Fruit fly (Drosophila melanogaster) whole organism, larva: ENCODE results near the gene Hacd1.
A peak's percentile ranks its signal among the peaks of the same experiment; 100 is the strongest.

ENCODE experiments used
- noc ChIP-seq: fragments of 200-800 bp; sonication (Bioruptor generic); optimal IDR thresholded peaks from 3 replicates; lab custom pipeline; 2019; ENCODE audit warnings: missing biosample characterization, mild to moderate bottlenecking, missing genetic modification characterization, moderate library complexity

Gene Hacd1

DNA sequence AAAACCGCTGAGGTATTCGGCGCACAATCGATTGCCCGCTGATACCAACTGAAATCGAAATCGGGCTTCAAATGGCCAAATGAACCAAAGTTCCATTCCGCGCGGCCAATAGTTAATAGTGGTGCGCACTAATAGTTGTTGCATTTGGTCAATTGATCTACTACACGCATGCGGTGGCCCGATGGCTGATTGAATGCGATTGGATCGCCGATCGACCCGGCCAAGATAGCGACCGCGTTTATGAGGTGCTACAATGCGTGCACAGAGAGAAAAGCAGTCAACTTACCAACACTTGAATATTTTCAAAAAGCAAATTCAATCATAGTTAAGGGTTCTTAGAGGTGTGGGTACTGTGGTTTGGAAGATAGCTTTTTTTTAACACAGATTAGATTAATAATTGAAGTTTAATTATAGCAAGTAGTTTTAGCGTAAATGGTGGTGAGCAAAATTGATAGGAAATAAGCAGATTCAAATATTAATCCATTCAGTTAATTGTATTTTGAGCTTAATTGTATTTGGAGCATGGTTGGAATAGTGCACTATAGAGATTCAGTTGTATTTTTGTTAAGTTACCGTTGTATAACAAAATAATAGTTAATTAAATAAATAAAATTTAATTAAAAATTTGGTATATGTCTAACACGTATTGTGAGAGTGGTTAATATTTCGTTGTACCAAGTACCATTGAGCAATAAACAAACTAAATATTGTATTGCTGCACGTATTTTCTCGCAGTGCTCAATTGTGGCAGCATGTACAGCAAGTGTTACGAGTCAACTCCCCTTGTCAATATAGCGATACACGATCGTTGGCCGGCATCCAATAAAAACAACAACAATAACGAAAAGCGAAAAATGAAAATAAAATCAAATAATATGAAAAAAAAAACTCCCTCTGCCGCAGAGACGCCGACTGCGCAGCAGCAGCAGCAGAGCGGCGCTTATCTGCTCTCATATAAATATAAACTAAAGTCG is 24.7 kb upstream of the Hacd1 start:
- peak; percentile 51 for TF ChIP-seq noc (tag; lab: Kevin White, UChicago)

DNA sequence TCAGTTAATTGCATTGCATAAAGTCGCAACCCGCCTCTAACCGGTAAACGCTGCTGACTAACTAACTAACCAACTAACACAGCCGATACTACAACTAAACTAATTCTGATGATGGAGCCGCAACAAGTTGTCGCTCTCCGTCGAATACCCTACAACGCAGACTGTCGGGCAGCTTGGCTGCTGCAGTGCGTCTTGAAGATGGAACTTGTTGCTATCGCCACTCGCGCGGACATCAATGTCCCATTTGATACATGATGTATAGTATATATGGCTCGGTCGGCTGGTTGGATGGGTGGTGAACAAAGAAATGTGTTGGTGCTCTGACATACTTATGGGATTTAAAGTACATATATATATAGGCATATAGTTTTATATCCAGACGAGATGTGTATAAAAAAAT is 23.4 kb upstream of the Hacd1 start:
- no peak for TF ChIP-seq noc (tag; lab: Kevin White, UChicago)

dm6 chr2L:12024104-12024503 is 22.0 kb upstream of the Hacd1 start:
- no peak for TF ChIP-seq noc (tag; lab: Kevin White, UChicago)

- no peak for TF ChIP-seq noc (tag; lab: Kevin White, UChicago)
These were observed 19.1 kb upstream of the Hacd1 start for dm6 chr2L:12021193-12021592.

DNA sequence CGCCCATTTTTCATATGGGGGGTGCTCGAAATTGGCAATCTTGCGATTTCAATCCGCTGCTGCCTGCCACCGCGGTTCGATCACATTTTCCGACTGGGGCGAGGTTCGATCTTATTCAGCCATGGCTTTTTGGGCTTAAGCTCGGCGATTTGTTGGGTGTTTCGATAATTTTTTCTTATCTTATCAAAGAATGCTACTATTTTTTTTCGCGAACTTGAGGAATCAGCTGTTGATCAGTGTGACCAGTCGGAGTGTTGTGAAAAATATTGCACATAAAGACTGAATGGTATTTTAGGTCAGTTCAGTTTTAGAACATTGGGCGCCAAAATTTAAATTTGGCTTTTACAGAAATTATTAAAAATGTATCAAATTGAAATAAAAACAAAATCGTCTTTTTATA is 18.7 kb upstream of the Hacd1 start, which contains the start of gene Wdr81:
TSS of gene Wdr81 (minus strand) at position 226 of the 400 bp plus-strand sequence.
- TF ChIP-seq noc (tag; lab: Kevin White, UChicago): no peak

DNA sequence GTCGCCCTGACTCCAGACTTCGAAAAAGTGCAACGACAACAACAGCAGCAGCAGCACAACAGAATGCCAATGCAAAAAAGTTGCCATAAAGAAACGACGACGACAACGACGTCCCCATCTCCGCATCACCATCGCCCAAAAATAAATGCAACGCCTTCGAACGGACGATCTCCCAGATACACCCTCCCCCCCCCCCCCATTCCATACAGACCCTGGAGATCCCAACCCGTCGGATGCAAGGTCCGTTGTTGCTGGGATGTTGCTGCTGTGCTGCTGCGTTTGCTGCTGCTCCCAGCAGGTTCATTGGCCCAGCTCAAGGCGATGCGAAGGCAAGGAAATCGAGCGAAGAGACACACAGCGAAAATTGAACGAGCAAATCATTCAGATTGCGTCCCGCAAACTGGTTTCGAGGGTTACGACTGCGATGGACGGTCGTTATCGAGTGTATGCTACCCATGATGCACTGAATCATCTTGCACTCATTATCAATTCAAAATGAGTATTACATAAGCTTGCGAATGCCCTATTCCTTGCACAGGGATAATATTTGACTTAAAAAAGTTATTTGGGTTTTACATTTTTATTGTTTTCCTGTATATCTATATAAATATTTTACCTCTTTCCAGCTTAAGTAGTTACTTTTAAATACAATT is 11.8 kb upstream of the Hacd1 start:
- TF ChIP-seq noc (tag; lab: Kevin White, UChicago): no peak

dm6 chr2L:12013243-12013642 is 11.2 kb upstream of the Hacd1 start:
- TF ChIP-seq noc (tag; lab: Kevin White, UChicago): no peak

DNA sequence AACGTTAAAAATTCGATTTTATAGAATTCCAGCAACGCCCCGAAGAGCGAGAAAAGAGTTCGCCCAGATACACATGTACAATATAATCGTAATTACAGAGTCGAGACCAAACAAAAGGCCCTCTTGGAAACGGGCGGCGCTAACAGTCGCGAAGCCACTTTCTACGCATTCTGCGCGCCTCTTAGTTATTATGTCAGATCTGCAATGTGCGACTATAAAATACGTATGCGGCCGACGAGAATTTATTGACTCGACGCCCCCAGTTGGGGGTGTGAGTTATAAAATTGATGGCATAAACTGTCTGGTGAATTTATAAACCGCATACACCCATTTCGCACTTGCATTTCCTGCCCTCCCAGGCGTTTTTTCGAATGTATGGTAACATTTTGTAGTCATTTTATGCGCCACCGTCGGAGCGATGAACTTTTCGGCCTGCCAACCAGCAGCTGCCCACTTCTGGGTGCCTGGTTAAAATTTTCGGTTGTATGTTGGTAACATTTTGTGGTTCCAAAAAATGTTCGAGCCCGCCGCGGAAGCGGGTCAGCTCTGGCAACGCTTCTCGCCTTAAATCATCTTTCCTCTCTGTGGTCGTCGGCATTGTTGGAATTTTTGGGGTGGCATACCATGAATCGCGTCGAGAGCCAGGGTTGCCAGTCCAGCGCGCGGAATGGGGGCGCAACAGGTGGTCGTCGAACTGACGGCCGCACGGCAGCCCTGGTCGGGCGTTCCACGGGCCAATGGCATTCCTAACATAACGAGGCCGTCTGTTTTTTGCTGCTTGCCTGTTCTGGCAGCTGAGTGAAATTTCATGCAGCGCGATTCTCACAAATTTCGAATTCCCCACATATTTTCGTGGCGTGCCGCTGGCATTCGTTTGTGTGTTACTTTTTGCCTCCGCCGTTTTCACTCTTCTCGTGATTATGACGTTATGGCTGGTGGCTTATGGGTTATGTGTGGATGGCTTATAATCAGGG is 9.9 kb upstream of the Hacd1 start:
- TF ChIP-seq noc (tag; lab: Kevin White, UChicago): peak; percentile 95

- TF ChIP-seq noc (tag; lab: Kevin White, UChicago): peak; percentile 93
These were observed 9.0 kb upstream of the Hacd1 start for dm6 chr2L:12010877-12011666.

DNA sequence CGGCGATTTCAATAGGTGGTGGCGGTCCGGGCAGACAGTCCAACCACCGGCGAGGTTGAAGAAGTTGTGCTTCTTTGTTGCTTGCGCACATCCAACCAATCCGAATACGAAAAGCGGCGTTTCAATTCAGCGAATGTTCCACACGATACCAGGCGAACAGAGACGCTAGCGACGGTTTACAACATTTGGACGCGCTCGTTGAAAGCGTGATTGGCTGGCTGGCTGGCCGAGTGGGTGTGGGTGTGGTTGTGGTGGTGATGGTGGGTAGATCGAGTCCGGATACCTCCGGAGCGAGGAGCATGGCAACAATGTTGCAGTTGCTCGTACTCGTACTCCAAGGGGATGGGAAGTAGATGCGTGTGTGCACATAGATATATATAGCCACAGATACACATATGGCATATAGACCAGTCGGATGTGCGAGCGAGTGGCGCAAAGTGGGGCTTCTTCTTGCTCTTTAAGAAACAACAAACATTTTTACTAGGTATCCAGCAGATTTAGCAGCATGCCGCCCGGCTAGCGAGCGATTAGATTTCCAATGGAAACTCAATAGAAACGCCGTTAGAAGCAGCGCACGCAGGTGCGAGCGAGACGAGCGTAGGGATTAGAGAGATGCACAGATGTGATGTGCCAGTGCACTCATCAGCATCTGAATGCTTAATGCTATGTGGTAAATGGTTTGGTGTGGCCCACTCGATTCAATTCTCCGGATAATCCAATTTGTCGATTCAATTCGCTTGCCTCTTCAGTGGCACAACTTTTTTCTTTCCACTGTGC is 8.2 kb upstream of the Hacd1 start:
- peak; percentile 78 for TF ChIP-seq noc (tag; lab: Kevin White, UChicago)

DNA sequence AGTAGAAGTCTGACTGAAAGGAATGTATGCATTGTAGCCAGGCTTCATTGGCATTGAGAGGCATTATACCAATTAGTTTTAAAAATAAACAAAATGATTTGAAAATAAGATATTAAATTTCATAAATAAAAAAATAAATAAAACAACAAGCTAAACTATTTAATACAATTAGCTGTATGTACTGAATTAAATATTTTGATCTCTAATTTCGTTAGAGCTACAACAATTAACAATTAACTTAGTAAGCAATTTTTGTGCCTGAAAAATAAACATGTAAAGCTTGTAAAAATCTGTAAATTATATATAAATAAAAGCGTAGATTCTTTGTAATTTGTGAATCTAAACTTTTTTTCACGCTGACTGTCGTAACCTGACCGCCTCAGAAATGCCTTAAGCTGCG is 5.8 kb upstream of the Hacd1 start, which contains the start of gene Rh5:
TSS of gene Rh5 (plus strand) at position 301 of the 400 bp plus-strand sequence.
- no peak for TF ChIP-seq noc (tag; lab: Kevin White, UChicago)

DNA sequence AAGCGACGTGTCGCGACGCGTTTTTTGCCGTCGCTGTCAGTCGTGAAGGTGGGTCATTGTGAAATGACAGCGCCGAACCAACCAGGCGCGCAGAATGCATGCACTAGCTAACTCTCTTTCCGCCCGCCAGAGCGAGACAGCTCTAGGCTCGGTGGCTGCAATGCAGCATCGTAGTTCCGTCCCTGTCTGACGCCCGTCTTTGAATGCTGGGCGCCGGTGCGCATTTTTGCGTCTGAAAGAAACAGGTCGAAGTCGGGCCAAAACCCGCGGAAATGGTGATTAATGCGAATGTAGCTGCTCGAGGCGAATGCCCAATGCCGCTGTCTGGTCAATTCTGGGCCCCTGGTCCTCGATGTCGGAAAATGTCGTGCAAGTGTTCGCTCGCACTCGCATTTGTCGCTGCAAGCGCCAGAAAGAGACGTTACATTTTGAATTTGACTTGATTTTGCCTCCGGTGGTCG is 5.3 kb upstream of the Hacd1 start:
- TF ChIP-seq noc (tag; lab: Kevin White, UChicago): peak; percentile 80
